Worm (Caenorhabditis elegans): ENCODE results near the gene fbxc-33.

DNA sequence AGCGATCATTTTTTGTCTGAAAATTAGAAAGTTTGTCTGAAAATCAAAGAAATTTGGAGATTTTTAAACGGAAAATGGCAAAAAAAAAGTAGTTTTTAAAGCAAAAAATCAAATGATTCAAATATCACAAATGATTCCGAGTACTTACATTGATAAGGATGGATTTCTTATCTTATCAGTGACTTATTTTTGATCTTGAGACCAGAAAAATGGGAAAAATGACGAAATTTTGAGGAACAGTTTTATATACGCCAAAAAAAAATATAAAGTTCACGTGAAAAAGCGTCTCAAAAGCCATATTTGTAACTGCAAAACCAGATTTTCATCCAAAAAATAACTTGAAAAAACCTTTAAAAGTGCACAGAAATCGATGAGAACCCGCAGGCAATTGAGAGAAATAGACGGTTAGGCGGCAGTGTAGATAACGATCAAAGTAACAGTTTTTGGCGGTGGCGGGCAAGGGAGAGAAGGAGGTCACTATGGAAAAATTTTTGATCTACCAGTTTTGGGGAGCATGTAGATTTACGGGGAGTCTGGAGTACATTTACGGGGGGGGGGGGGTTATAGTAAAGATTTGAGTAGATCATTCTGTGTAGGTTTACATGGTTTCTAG, 12.6 kb upstream of the fbxc-33 start, which contains the start of gene T07D3.9:
- no peak for TF ChIP-seq ces-1 (GFP tag; optimal IDR thresholded peaks at IDR 0.05)
- TF ChIP-seq lin-13 (tag; optimal IDR thresholded peaks at IDR 0.05): no peak
- no peak for TF ChIP-seq elt-3 (tag; optimal IDR thresholded peaks at IDR 0.05)
- no peak for TF ChIP-seq nhr-12 (tag; optimal IDR thresholded peaks at IDR 0.05)
